Fruit fly (Drosophila melanogaster) S2 (cell line): Measurements from ENCODE around the gene bor.

Experiments
- CG8478 ChIP-seq: fragments of >200 bp; optimal IDR thresholded peaks from 2 replicates; lab custom pipeline; 2018
- CTCF ChIP-seq, 2 experiments: fragments of >200 bp; optimal IDR thresholded peaks; 2 replicates each; lab custom pipeline; 2018

- no peak for TF ChIP-seq CG8478 (lab: Kevin White, UChicago)
- no peak for TF ChIP-seq CTCF (optimal IDR thresholded peaks at IDR 0.05; lab: Kevin White, UChicago)
Observed at dm6 chr3R:16279382-16279932, 15.5 kb upstream of the bor start.
